Fruit fly (Drosophila melanogaster) whole organism, embryonic: ENCODE measurements around the gene CG34180.
A peak's percentile ranks its signal among the peaks of the same experiment; 100 is the strongest.

Source experiments
- CG1024 ChIP-seq: fragments of 200-800 bp; sonication (Bioruptor generic); IDR thresholded peaks from 2 replicates; pipeline ENCODE4 v1.3.6; 2022; ENCODE audit warnings: missing biosample characterization, missing genetic modification characterization
- CG10543 ChIP-seq: fragments of 200-800 bp; sonication (Bioruptor generic); optimal IDR thresholded peaks from 3 replicates; lab custom pipeline; 2017; ENCODE audit warnings: missing biosample characterization, mild to moderate bottlenecking, missing genetic modification characterization, moderate library complexity
- CG10654 ChIP-seq: fragments of 200-800 bp; sonication (Bioruptor generic); optimal IDR thresholded peaks from 2 replicates; lab custom pipeline; 2016; ENCODE audit warnings: missing biosample characterization, missing genetic modification characterization
- CG12104 ChIP-seq: fragments of 200-800 bp; sonication (Bioruptor generic); optimal IDR thresholded peaks from 3 replicates; lab custom pipeline; 2016; ENCODE audit warnings: missing biosample characterization, missing genetic modification characterization
- CG12942 ChIP-seq: fragments of 200-800 bp; sonication (Bioruptor generic); optimal IDR thresholded peaks from 3 replicates; lab custom pipeline; 2016; ENCODE audit warnings: missing biosample characterization, missing genetic modification characterization
- CG14014 ChIP-seq: fragments of 200-800 bp; sonication (Bioruptor generic); IDR thresholded peaks from 2 replicates; pipeline ENCODE4 v1.3.6; 2022; ENCODE audit warnings: missing biosample characterization, missing genetic modification characterization
- CG14667 ChIP-seq: fragments of 200-800 bp; sonication (Bioruptor generic); IDR thresholded peaks from 2 replicates; pipeline ENCODE4 v1.3.6; 2022; ENCODE audit warnings: missing biosample characterization, missing genetic modification characterization
- CG15696 ChIP-seq: fragments of 200-800 bp; sonication (Bioruptor generic); optimal IDR thresholded peaks from 2 replicates; lab custom pipeline; 2019; ENCODE audit warnings: missing biosample characterization, mild to moderate bottlenecking, missing genetic modification characterization, moderate library complexity
- CG17328 ChIP-seq: fragments of 200-800 bp; sonication (Bioruptor generic); IDR thresholded peaks from 2 replicates; pipeline ENCODE4 v1.3.6; 2022; ENCODE audit warnings: missing biosample characterization, missing genetic modification characterization
- CG18764 ChIP-seq: fragments of 200-800 bp; sonication (Bioruptor generic); optimal IDR thresholded peaks from 3 replicates; lab custom pipeline; 2016; ENCODE audit warnings: missing biosample characterization, missing genetic modification characterization
- CG2120 ChIP-seq: fragments of 200-800 bp; sonication (Bioruptor generic); optimal IDR thresholded peaks from 3 replicates; lab custom pipeline; 2016; ENCODE audit warnings: missing biosample characterization, missing genetic modification characterization
- CG30020 ChIP-seq: fragments of 200-800 bp; optimal IDR thresholded peaks from 2 replicates; lab custom pipeline; 2019; ENCODE audit warnings: missing biosample characterization, mild to moderate bottlenecking, missing genetic modification characterization, moderate library complexity
- CG31441 ChIP-seq: fragments of 200-800 bp; sonication (Bioruptor generic); IDR thresholded peaks from 2 replicates; pipeline ENCODE4 v1.3.6; 2022; ENCODE audit warnings: missing biosample characterization, missing genetic modification characterization
- CG3407 ChIP-seq: fragments of 200-800 bp; sonication (Bioruptor generic); optimal IDR thresholded peaks from 2 replicates; lab custom pipeline; 2018; ENCODE audit warnings: missing biosample characterization, mild to moderate bottlenecking, missing genetic modification characterization
- CG4707 ChIP-seq: fragments of 200-800 bp; sonication (Bioruptor generic); optimal IDR thresholded peaks from 2 replicates; lab custom pipeline; 2018; ENCODE audit warnings: missing biosample characterization, mild to moderate bottlenecking, missing genetic modification characterization, moderate library complexity
- CG6683 ChIP-seq: fragments of 200-800 bp; sonication (Bioruptor generic); optimal IDR thresholded peaks from 2 replicates; lab custom pipeline; 2017; ENCODE audit warnings: missing biosample characterization, mild to moderate bottlenecking, missing genetic modification characterization, missing genetic modification reagents
- CG6854 ChIP-seq: fragments of 200-800 bp; sonication (Bioruptor generic); optimal IDR thresholded peaks from 3 replicates; lab custom pipeline; 2017; ENCODE audit warnings: missing biosample characterization, mild to moderate bottlenecking, missing genetic modification characterization
- CG7786 ChIP-seq: fragments of 200-800 bp; sonication (Bioruptor generic); optimal IDR thresholded peaks from 2 replicates; lab custom pipeline; 2016; ENCODE audit warnings: missing biosample characterization, missing genetic modification characterization
- CG8478 ChIP-seq: fragments of >200 bp; optimal IDR thresholded peaks from 2 replicates; lab custom pipeline; 2018
- CG9437 ChIP-seq: fragments of 200-800 bp; sonication (Bioruptor generic); optimal IDR thresholded peaks from 2 replicates; lab custom pipeline; 2018; ENCODE audit warnings: missing biosample characterization, mild to moderate bottlenecking, missing genetic modification characterization
- CG9609 ChIP-seq: fragments of 200-800 bp; sonication (Bioruptor generic); optimal IDR thresholded peaks from 3 replicates; lab custom pipeline; 2016; ENCODE audit warnings: missing biosample characterization, missing genetic modification characterization
- CG9797 ChIP-seq: fragments of 200-800 bp; sonication (Bioruptor generic); optimal IDR thresholded peaks from 3 replicates; lab custom pipeline; 2018; ENCODE audit warnings: missing biosample characterization, mild to moderate bottlenecking, missing genetic modification characterization
- Dfd ChIP-seq, 2 experiments: fragments of >200 bp; optimal IDR thresholded peaks; 2 replicates each; lab custom pipeline; 2017; ENCODE audit warnings: missing biosample characterization in 2 of 2, missing genetic modification characterization in 2 of 2
- E2f2 ChIP-seq: fragments of 200-800 bp; sonication (Bioruptor generic); IDR thresholded peaks from 2 replicates; pipeline ENCODE4 v1.3.6; 2022; ENCODE audit warnings: missing biosample characterization, missing genetic modification characterization
- HLH3B ChIP-seq: fragments of 200-800 bp; sonication (Bioruptor generic); IDR thresholded peaks from 2 replicates; pipeline ENCODE4 v1.3.6; 2022; ENCODE audit warnings: missing biosample characterization, missing genetic modification characterization
- Hmr ChIP-seq: fragments of 200-800 bp; sonication (Bioruptor generic); optimal IDR thresholded peaks from 3 replicates; lab custom pipeline; 2017; ENCODE audit warnings: mild to moderate bottlenecking, missing biosample characterization, missing genetic modification reagents, missing genetic modification characterization
- Hsf ChIP-seq: fragments of 200-800 bp; sonication (Bioruptor generic); optimal IDR thresholded peaks from 3 replicates; lab custom pipeline; 2016; ENCODE audit warnings: missing biosample characterization, missing genetic modification characterization
- NC2α ChIP-seq: fragments of 200-800 bp; sonication (Bioruptor generic); optimal IDR thresholded peaks from 2 replicates; lab custom pipeline; 2016; ENCODE audit warnings: missing biosample characterization, missing genetic modification characterization
- NK7.1 ChIP-seq: fragments of 200-800 bp; sonication (Bioruptor generic); optimal IDR thresholded peaks from 3 replicates; lab custom pipeline; 2016; ENCODE audit warnings: missing biosample characterization, missing genetic modification characterization
- PHDP ChIP-seq: fragments of 200-800 bp; sonication (Bioruptor generic); optimal IDR thresholded peaks from 3 replicates; lab custom pipeline; 2018; ENCODE audit warnings: missing biosample characterization, mild to moderate bottlenecking, missing genetic modification characterization, moderate library complexity
- Trl ChIP-seq, 3 experiments: fragments of >200 bp in 2 of 3; fragments of 200-800 bp in 1 of 3; sonication (Bioruptor generic) in 1 of 3; optimal IDR thresholded peaks; 2 replicates in 1 of 3; 3 replicates in 2 of 3; lab custom pipeline; 2016 to 2017; ENCODE audit warnings: missing biosample characterization in 1 of 3, missing genetic modification characterization in 1 of 3
- ab ChIP-seq: fragments of 200-800 bp; sonication (Bioruptor generic); optimal IDR thresholded peaks from 2 replicates; lab custom pipeline; 2016; ENCODE audit warnings: missing biosample characterization, missing genetic modification characterization
- az2 ChIP-seq: fragments of 200-800 bp; sonication (Bioruptor generic); optimal IDR thresholded peaks from 3 replicates; lab custom pipeline; 2016; ENCODE audit warnings: missing biosample characterization, missing genetic modification characterization
- cg ChIP-seq: fragments of 200-800 bp; sonication (Bioruptor generic); optimal IDR thresholded peaks from 3 replicates; lab custom pipeline; 2019; ENCODE audit warnings: missing biosample characterization, mild to moderate bottlenecking, missing genetic modification characterization, moderate library complexity
- chn ChIP-seq: fragments of 200-800 bp; sonication (Bioruptor generic); optimal IDR thresholded peaks from 2 replicates; lab custom pipeline; 2016; ENCODE audit warnings: missing biosample characterization, missing genetic modification characterization
- corto ChIP-seq: fragments of 200-800 bp; sonication (Bioruptor generic); optimal IDR thresholded peaks from 2 replicates; lab custom pipeline; 2016; ENCODE audit warnings: missing biosample characterization, mild to moderate bottlenecking, missing genetic modification characterization, moderate library complexity
- dpn ChIP-seq, 2 experiments: fragments of 200-800 bp; sonication (Bioruptor generic); optimal IDR thresholded peaks; 3 replicates each; lab custom pipeline; 2016; ENCODE audit warnings: missing biosample characterization in 2 of 2, missing genetic modification characterization in 2 of 2
- gcm2 ChIP-seq: fragments of 200-800 bp; sonication (Bioruptor generic); optimal IDR thresholded peaks from 2 replicates; lab custom pipeline; 2016; ENCODE audit warnings: missing biosample characterization, missing genetic modification characterization
- her ChIP-seq: fragments of 200-800 bp; sonication (Bioruptor generic); optimal IDR thresholded peaks from 2 replicates; lab custom pipeline; 2016; ENCODE audit warnings: missing biosample characterization, missing genetic modification characterization
- hkb ChIP-seq, 2 experiments: fragments of 200-800 bp in 1 of 2; fragments of >200 bp in 1 of 2; sonication (Bioruptor generic) in 1 of 2; IDR thresholded peaks in 1 of 2; optimal IDR thresholded peaks in 1 of 2; 2 replicates each; pipeline versions ENCODE4 v1.3.6 to Lab custom; 2017 to 2022; ENCODE audit warnings: missing biosample characterization in 1 of 2, missing genetic modification characterization in 1 of 2
- ken ChIP-seq: fragments of 200-800 bp; sonication (Bioruptor generic); IDR thresholded peaks from 3 replicates; pipeline ENCODE4 v1.3.6; 2022; ENCODE audit warnings: missing biosample characterization, missing genetic modification characterization
- klu ChIP-seq: fragments of 200-800 bp; sonication (Bioruptor generic); IDR thresholded peaks from 2 replicates; pipeline ENCODE4 v1.3.6; 2022; ENCODE audit warnings: missing biosample characterization, missing genetic modification characterization
- nom ChIP-seq: fragments of 200-800 bp; sonication (Bioruptor generic); optimal IDR thresholded peaks from 2 replicates; lab custom pipeline; 2017; ENCODE audit warnings: missing biosample characterization, missing genetic modification characterization, mild to moderate bottlenecking, moderate library complexity, missing genetic modification reagents
- otp ChIP-seq: fragments of 200-800 bp; sonication (Bioruptor generic); IDR thresholded peaks from 3 replicates; pipeline ENCODE4, ENCODE4 v1.3.6; 2022; ENCODE audit warnings: missing biosample characterization, missing genetic modification characterization
- psq ChIP-seq: fragments of 200-800 bp; sonication (Bioruptor generic); optimal IDR thresholded peaks from 2 replicates; lab custom pipeline; 2017; ENCODE audit warnings: missing biosample characterization, missing genetic modification characterization
- sc ChIP-seq, 3 experiments: fragments of >200 bp in 2 of 3; fragments of 200-800 bp in 1 of 3; sonication (Bioruptor generic) in 1 of 3; optimal IDR thresholded peaks; 2 replicates in 2 of 3; 3 replicates in 1 of 3; lab custom pipeline; 2017; ENCODE audit warnings: mild to moderate bottlenecking in 1 of 3, missing biosample characterization in 1 of 3, missing genetic modification characterization in 1 of 3, missing genetic modification reagents in 1 of 3
- scrt ChIP-seq: fragments of 200-800 bp; sonication (Bioruptor generic); optimal IDR thresholded peaks from 2 replicates; lab custom pipeline; 2018; ENCODE audit warnings: missing biosample characterization, mild to moderate bottlenecking, missing genetic modification characterization, moderate library complexity
- sim ChIP-seq: fragments of 200-800 bp; sonication (Bioruptor generic); IDR thresholded peaks from 2 replicates; pipeline ENCODE4 v1.3.6; 2022; ENCODE audit warnings: missing biosample characterization, missing genetic modification characterization
- slp2 ChIP-seq: fragments of 200-800 bp; sonication (Bioruptor generic); optimal IDR thresholded peaks from 2 replicates; lab custom pipeline; 2016; ENCODE audit warnings: missing biosample characterization, missing genetic modification characterization
- yki ChIP-seq: fragments of >200 bp; optimal IDR thresholded peaks from 3 replicates; lab custom pipeline; 2018
- zen ChIP-seq: fragments of 200-800 bp; sonication (Bioruptor generic); optimal IDR thresholded peaks from 3 replicates; lab custom pipeline; 2018; ENCODE audit warnings: missing biosample characterization, mild to moderate bottlenecking, missing genetic modification characterization, moderate library complexity

CG34180 gene

dm6 chr2L:6065823-6066222, 5.5 kb downstream of the CG34180 start, which contains the start of the genes Fbw5 and CG9147 (continued):
- TF ChIP-seq CG1024 (GFP tag; lab: Robert Waterston, UW) = peak; percentile 98
- peak; percentile 11 for TF ChIP-seq cg
- peak; percentile 97 for TF ChIP-seq ab (GFP tag; lab: Kevin White, UChicago)
- peak; percentile 97 for TF ChIP-seq psq (GFP tag; lab: Kevin White, UChicago)
- TF ChIP-seq gcm2 = peak; percentile 98
- TF ChIP-seq zen (tag; lab: Kevin White, UChicago) = peak; percentile 99
- peak; percentile 100 for TF ChIP-seq Hsf (GFP tag; lab: Kevin White, UChicago)
- peak; percentile 99 for TF ChIP-seq klu (GFP tag; lab: Robert Waterston, UW)
- TF ChIP-seq CG6854 (GFP tag; lab: Kevin White, UChicago) = peak; percentile 98
- TF ChIP-seq CG14014 (GFP tag; lab: Robert Waterston, UW) = peak; percentile 100
- peak; percentile 100 for TF ChIP-seq HLH3B (GFP tag; lab: Robert Waterston, UW)
- TF ChIP-seq CG2120 (GFP tag; lab: Kevin White, UChicago) = peak; percentile 100
- TF ChIP-seq Trl (optimal IDR thresholded peaks at IDR 0.05; lab: Kevin White, UChicago) = no peak
- TF ChIP-seq Trl (GFP tag; optimal IDR thresholded peaks at IDR 0.05; lab: Kevin White, UChicago) = peak; percentile 100
- TF ChIP-seq her (GFP tag; lab: Kevin White, UChicago) = peak; percentile 98
- no peak for TF ChIP-seq Dfd (GFP tag; optimal IDR thresholded peaks at IDR 0.05; lab: Kevin White, UChicago)
- TF ChIP-seq CG14667 (GFP tag; lab: Robert Waterston, UW) = peak; percentile 98
- TF ChIP-seq CG10654 = peak; percentile 99
- peak; percentile 100 for TF ChIP-seq az2 (GFP tag; lab: Kevin White, UChicago)
- peak; percentile 99 for TF ChIP-seq CG31441 (GFP tag; lab: Robert Waterston, UW)
- peak; percentile 97 for TF ChIP-seq CG9437 (GFP tag; lab: Kevin White, UChicago)
- TF ChIP-seq dpn (GFP tag; optimal IDR thresholded peaks at IDR 0.05; lab: Kevin White, UChicago) = peak; percentile 100
- peak; percentile 99 for TF ChIP-seq CG9609 (GFP tag; lab: Kevin White, UChicago)
- TF ChIP-seq slp2 (GFP tag; lab: Kevin White, UChicago) = peak; percentile 99
- TF ChIP-seq CG18764 (GFP tag; lab: Kevin White, UChicago) = peak; percentile 98
- TF ChIP-seq CG4707 (GFP tag; lab: Kevin White, UChicago) = peak; percentile 98
- peak; percentile 92 for TF ChIP-seq CG30020 (tag; lab: Kevin White, UChicago)
- peak; percentile 96 for TF ChIP-seq CG6683 (GFP tag; lab: Kevin White, UChicago)
- no peak for TF ChIP-seq sc (optimal IDR thresholded peaks at IDR 0.05; lab: Kevin White, UChicago)
- TF ChIP-seq sc (GFP tag; optimal IDR thresholded peaks at IDR 0.05; lab: Kevin White, UChicago) = peak; percentile 99
- no peak for TF ChIP-seq yki (lab: Kevin White, UChicago)
- peak; percentile 99 for TF ChIP-seq CG7786 (GFP tag; lab: Kevin White, UChicago)
- TF ChIP-seq CG17328 = peak; percentile 100
- peak; percentile 100 for TF ChIP-seq Hmr (GFP tag; lab: Kevin White, UChicago)
- TF ChIP-seq E2f2 = peak; percentile 95
- peak; percentile 100 for TF ChIP-seq PHDP (tag; lab: Kevin White, UChicago)
- peak; percentile 100 for TF ChIP-seq CG12942
- peak; percentile 100 for TF ChIP-seq ken (GFP tag; lab: Robert Waterston, UW)
- TF ChIP-seq scrt = peak; percentile 97
- TF ChIP-seq CG10543 = peak; percentile 93
- peak; percentile 97 for TF ChIP-seq nom (GFP tag; lab: Kevin White, UChicago)
- peak; percentile 99 for TF ChIP-seq sim
- TF ChIP-seq CG15696 (tag; lab: Kevin White, UChicago) = peak; percentile 97
- peak; percentile 99 for TF ChIP-seq CG3407 (GFP tag; lab: Kevin White, UChicago)
- peak; percentile 99 for TF ChIP-seq NK7.1 (GFP tag; lab: Kevin White, UChicago)
- TF ChIP-seq corto (GFP tag; lab: Kevin White, UChicago) = peak; percentile 99
- TF ChIP-seq chn (GFP tag; lab: Kevin White, UChicago) = peak; percentile 100
- TF ChIP-seq CG9797 (GFP tag; lab: Kevin White, UChicago) = peak; percentile 56
- TF ChIP-seq NC2α = peak; percentile 99
- TF ChIP-seq CG8478 (lab: Kevin White, UChicago) = no peak
- peak; percentile 100 for TF ChIP-seq CG12104 (GFP tag; lab: Kevin White, UChicago)
- peak; percentile 100 for TF ChIP-seq otp (GFP tag; lab: Robert Waterston, UW)
- TF ChIP-seq hkb (optimal IDR thresholded peaks at IDR 0.05; lab: Kevin White, UChicago) = no peak
- peak; percentile 100 for TF ChIP-seq hkb (GFP tag; IDR thresholded peaks at IDR 0.05; lab: Robert Waterston, UW)
